Worm (Caenorhabditis elegans) whole organism, L4/young adult: Measurements from ENCODE around the gene glb-11.

ENCODE experiments used
- W03F9.2 ChIP-seq: fragments of 150-350 bp; optimal IDR thresholded peaks from 2 replicates; lab custom pipeline; 2014; ENCODE audit warnings: missing biosample characterization, missing genetic modification characterization
- him-1 ChIP-seq: sonication (generic microtip); optimal IDR thresholded peaks from 2 replicates; lab custom pipeline; 2016; ENCODE audit warnings: missing genotype, missing genetic modification reagents, missing genetic modification characterization, missing compliant biosample characterization

DNA sequence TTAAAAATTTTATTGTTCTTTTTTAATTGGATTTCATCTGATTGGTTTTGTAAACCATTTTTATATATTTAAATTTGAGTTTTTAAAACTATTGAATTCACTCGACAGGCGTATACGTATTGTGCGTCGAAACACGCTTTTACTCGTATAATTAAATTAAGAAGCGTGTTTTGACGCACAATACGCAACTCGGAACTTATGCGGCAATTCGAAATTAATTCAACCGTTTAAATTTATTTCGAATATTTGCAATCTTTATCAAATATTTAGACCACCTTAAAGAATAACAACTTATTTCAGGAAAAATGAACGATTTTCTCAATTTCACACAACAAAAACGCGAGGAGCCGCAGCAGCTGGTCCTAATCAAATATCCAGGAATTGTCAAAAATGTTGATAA, 29.9 kb upstream of the glb-11 start, which contains the start of gene tftc-5:
- TF ChIP-seq W03F9.2: no peak
- no peak for TF ChIP-seq him-1 (tag; lab: Kevin White, UChicago)
